Worm (Caenorhabditis elegans) whole organism, L4/young adult: ENCODE results near the gene clec-85.

ENCODE experiments used
- W03F9.2 ChIP-seq: fragments of 150-350 bp; optimal IDR thresholded peaks from 2 replicates; lab custom pipeline; 2014; ENCODE audit warnings: missing biosample characterization, missing genetic modification characterization
- dao-5 ChIP-seq: sonication (generic microtip); optimal IDR thresholded peaks from 2 replicates; lab custom pipeline; 2016; ENCODE audit warnings: missing genotype, missing genetic modification characterization, moderate library complexity, missing compliant biosample characterization
- him-1 ChIP-seq: sonication (generic microtip); optimal IDR thresholded peaks from 2 replicates; lab custom pipeline; 2016; ENCODE audit warnings: missing genotype, missing genetic modification reagents, missing genetic modification characterization, missing compliant biosample characterization

ce11 chrIV:2825460-2826103 lies 25.1 kb upstream of the clec-85 start:
- TF ChIP-seq W03F9.2 (tag; lab: Kevin White, UChicago) (no peak), him-1 (tag; lab: Kevin White, UChicago) (no peak), dao-5 (tag; lab: Kevin White, UChicago) (no peak)
